Fruit fly (Drosophila melanogaster) whole organism, prepupa: ENCODE measurements around the gene CG13992.

Source experiments
- Blimp-1 ChIP-seq: fragments of 200-800 bp; sonication (Bioruptor generic); optimal IDR thresholded peaks from 3 replicates; lab custom pipeline; 2017; ENCODE audit warnings: missing biosample characterization, missing genetic modification characterization, mild to moderate bottlenecking, moderate library complexity, missing genetic modification reagents
- CG10631 ChIP-seq: fragments of 200-800 bp; sonication (Bioruptor generic); optimal IDR thresholded peaks from 2 replicates; lab custom pipeline; 2016; ENCODE audit warnings: missing biosample characterization, missing genetic modification characterization
- CG10669 ChIP-seq: fragments of 200-800 bp; sonication (Bioruptor generic); optimal IDR thresholded peaks from 3 replicates; lab custom pipeline; 2018; ENCODE audit warnings: missing biosample characterization, mild to moderate bottlenecking, missing genetic modification characterization, moderate library complexity
- CG11294 ChIP-seq: fragments of 200-800 bp; sonication (Bioruptor generic); IDR thresholded peaks from 2 replicates; pipeline ENCODE4 v1.3.6; 2022; ENCODE audit warnings: missing biosample characterization, missing genetic modification characterization
- CG11762 ChIP-seq: fragments of 200-800 bp; sonication (Bioruptor generic); optimal IDR thresholded peaks from 3 replicates; lab custom pipeline; 2016; ENCODE audit warnings: missing biosample characterization, missing genetic modification characterization; ENCODE audit not compliant: insufficient read depth
- CG15336 ChIP-seq: fragments of 200-800 bp; sonication (Bioruptor generic); IDR thresholded peaks from 2 replicates; pipeline ENCODE4 v1.3.6; 2022; ENCODE audit warnings: missing biosample characterization, missing genetic modification characterization
- CG1621 ChIP-seq: fragments of 200-800 bp; sonication (Bioruptor generic); optimal IDR thresholded peaks from 3 replicates; lab custom pipeline; 2018; ENCODE audit warnings: missing biosample characterization, mild to moderate bottlenecking, missing genetic modification characterization
- CG16779 ChIP-seq: fragments of 200-800 bp; sonication (Bioruptor generic); optimal IDR thresholded peaks from 3 replicates; lab custom pipeline; 2017; ENCODE audit warnings: missing biosample characterization, mild to moderate bottlenecking, missing genetic modification characterization
- CG3032 ChIP-seq: fragments of 200-800 bp; optimal IDR thresholded peaks from 2 replicates; lab custom pipeline; 2019; ENCODE audit warnings: missing biosample characterization, mild to moderate bottlenecking, missing genetic modification characterization, moderate library complexity
- CG32006 ChIP-seq: fragments of 200-800 bp; sonication (Bioruptor generic); optimal IDR thresholded peaks from 3 replicates; lab custom pipeline; 2017; ENCODE audit warnings: missing biosample characterization, mild to moderate bottlenecking, missing genetic modification characterization
- CG34406 ChIP-seq: fragments of 200-800 bp; sonication (Bioruptor generic); optimal IDR thresholded peaks from 3 replicates; lab custom pipeline; 2016; ENCODE audit warnings: missing biosample characterization, missing genetic modification characterization
- CG3919 ChIP-seq: fragments of 200-800 bp; sonication (Bioruptor generic); optimal IDR thresholded peaks from 3 replicates; lab custom pipeline; 2016; ENCODE audit warnings: missing biosample characterization, missing genetic modification characterization
- CG4318 ChIP-seq: fragments of 200-800 bp; sonication (Bioruptor generic); optimal IDR thresholded peaks from 3 replicates; lab custom pipeline; 2017; ENCODE audit warnings: missing biosample characterization, mild to moderate bottlenecking, missing genetic modification characterization
- CG6163 ChIP-seq: fragments of 200-800 bp; sonication (Bioruptor generic); IDR thresholded peaks from 3 replicates; pipeline ENCODE4 v1.3.6; 2022; ENCODE audit warnings: missing biosample characterization, missing genetic modification characterization
- CG6276 ChIP-seq: fragments of 200-800 bp; sonication (Bioruptor generic); optimal IDR thresholded peaks from 2 replicates; lab custom pipeline; 2017; ENCODE audit warnings: missing biosample characterization, mild to moderate bottlenecking, missing genetic modification characterization
- CG6792 ChIP-seq: fragments of 200-800 bp; sonication (Bioruptor generic); optimal IDR thresholded peaks from 3 replicates; lab custom pipeline; 2016; ENCODE audit warnings: missing biosample characterization, missing genetic modification characterization
- CG6808 ChIP-seq: fragments of 200-800 bp; sonication (Bioruptor generic); optimal IDR thresholded peaks from 3 replicates; lab custom pipeline; 2017; ENCODE audit warnings: missing biosample characterization, missing genetic modification characterization, mild to moderate bottlenecking, moderate library complexity, missing genetic modification reagents
- CG6854 ChIP-seq: fragments of 200-800 bp; sonication (Bioruptor generic); optimal IDR thresholded peaks from 2 replicates; lab custom pipeline; 2017; ENCODE audit warnings: missing biosample characterization, mild to moderate bottlenecking, missing genetic modification characterization
- CG7368 ChIP-seq: fragments of 200-800 bp; sonication (Bioruptor generic); optimal IDR thresholded peaks from 3 replicates; lab custom pipeline; 2016; ENCODE audit warnings: missing biosample characterization, missing genetic modification characterization
- CG8119 ChIP-seq: fragments of 200-800 bp; sonication (Bioruptor generic); IDR thresholded peaks from 3 replicates; pipeline ENCODE4 v1.3.6; 2022; ENCODE audit warnings: missing biosample characterization, missing genetic modification characterization
- CG8319 ChIP-seq: fragments of 200-800 bp; sonication (Bioruptor generic); optimal IDR thresholded peaks from 3 replicates; lab custom pipeline; 2016; ENCODE audit warnings: missing biosample characterization, missing genetic modification characterization
- CG8632 ChIP-seq: fragments of 200-800 bp; sonication (Bioruptor generic); optimal IDR thresholded peaks from 3 replicates; lab custom pipeline; 2016; ENCODE audit warnings: missing biosample characterization, missing genetic modification characterization
- CG9139 ChIP-seq: fragments of 200-800 bp; sonication (Bioruptor generic); optimal IDR thresholded peaks from 3 replicates; lab custom pipeline; 2017; ENCODE audit warnings: missing biosample characterization, mild to moderate bottlenecking, missing genetic modification characterization
- Eip75B ChIP-seq: fragments of 200-800 bp; sonication (Bioruptor generic); optimal IDR thresholded peaks from 3 replicates; lab custom pipeline; 2016; ENCODE audit warnings: missing biosample characterization, missing genetic modification characterization
- Eip78C ChIP-seq: fragments of 200-800 bp; sonication (Bioruptor generic); peaks from one replicate; lab custom pipeline; 2016; ENCODE audit warnings: missing biosample characterization, missing genetic modification characterization
- Eip93F ChIP-seq: fragments of 200-800 bp; sonication (Bioruptor generic); optimal IDR thresholded peaks from 2 replicates; lab custom pipeline; 2016; ENCODE audit warnings: missing biosample characterization, mild to moderate bottlenecking, missing genetic modification characterization
- Ets21C ChIP-seq: fragments of 200-800 bp; sonication (Bioruptor generic); optimal IDR thresholded peaks from 3 replicates; lab custom pipeline; 2016; ENCODE audit warnings: missing biosample characterization, missing genetic modification characterization
- Ets96B ChIP-seq: fragments of 200-800 bp; optimal IDR thresholded peaks from 2 replicates; lab custom pipeline; 2019; ENCODE audit warnings: missing biosample characterization, mild to moderate bottlenecking, missing genetic modification characterization, moderate library complexity
- Gug ChIP-seq: fragments of 200-800 bp; sonication (Bioruptor generic); IDR thresholded peaks from 2 replicates; pipeline ENCODE4 v1.3.6; 2022; ENCODE audit warnings: missing biosample characterization, missing genetic modification characterization
- Hr38 ChIP-seq: sonication (Bioruptor generic); optimal IDR thresholded peaks from 2 replicates; lab custom pipeline; 2016; ENCODE audit warnings: missing biosample characterization, missing genetic modification characterization
- Hr39 ChIP-seq: fragments of 200-800 bp; sonication (Bioruptor generic); optimal IDR thresholded peaks from 2 replicates; lab custom pipeline; 2016; ENCODE audit warnings: missing biosample characterization, missing genetic modification characterization
- Hr4 ChIP-seq: fragments of 200-800 bp; sonication (Bioruptor generic); optimal IDR thresholded peaks from 3 replicates; lab custom pipeline; 2016; ENCODE audit warnings: missing biosample characterization, missing genetic modification characterization
- Lpt ChIP-seq: fragments of 200-800 bp; sonication (Bioruptor generic); optimal IDR thresholded peaks from 3 replicates; lab custom pipeline; 2016; ENCODE audit warnings: missing biosample characterization, missing genetic modification characterization
- Met ChIP-seq: fragments of 200-800 bp; sonication (Bioruptor generic); optimal IDR thresholded peaks from 3 replicates; lab custom pipeline; 2016; ENCODE audit warnings: missing biosample characterization, missing genetic modification characterization
- OdsH ChIP-seq: fragments of 200-800 bp; sonication (Bioruptor generic); optimal IDR thresholded peaks from 3 replicates; lab custom pipeline; 2016; ENCODE audit warnings: missing biosample characterization, missing genetic modification characterization
- Smox ChIP-seq: fragments of 200-800 bp; sonication (Bioruptor generic); optimal IDR thresholded peaks from 3 replicates; lab custom pipeline; 2016; ENCODE audit warnings: missing biosample characterization, missing genetic modification characterization
- Sox102F ChIP-seq: fragments of 200-800 bp; sonication (Bioruptor generic); optimal IDR thresholded peaks from 2 replicates; lab custom pipeline; 2016; ENCODE audit warnings: missing biosample characterization, mild to moderate bottlenecking, missing genetic modification characterization
- Sox14 ChIP-seq: fragments of 200-800 bp; sonication (Bioruptor generic); optimal IDR thresholded peaks from 3 replicates; lab custom pipeline; 2016; ENCODE audit warnings: missing biosample characterization, missing genetic modification characterization
- Sox15 ChIP-seq: fragments of 200-800 bp; sonication (Bioruptor generic); optimal IDR thresholded peaks from 3 replicates; lab custom pipeline; 2016; ENCODE audit warnings: missing biosample characterization, missing genetic modification characterization
- acj6 ChIP-seq: fragments of 200-800 bp; sonication (Bioruptor generic); optimal IDR thresholded peaks from 3 replicates; lab custom pipeline; 2016; ENCODE audit warnings: missing biosample characterization, missing genetic modification characterization
- cyc ChIP-seq: fragments of 200-800 bp; sonication (Bioruptor generic); optimal IDR thresholded peaks from 3 replicates; lab custom pipeline; 2016; ENCODE audit warnings: missing biosample characterization, missing genetic modification characterization
- eg ChIP-seq: fragments of 200-800 bp; sonication (Bioruptor generic); IDR thresholded peaks from 3 replicates; pipeline ENCODE4 v1.3.6; 2022; ENCODE audit warnings: missing biosample characterization, missing genetic modification characterization
- esn ChIP-seq: fragments of 200-800 bp; sonication (Bioruptor generic); optimal IDR thresholded peaks from 2 replicates; lab custom pipeline; 2016; ENCODE audit warnings: missing biosample characterization, mild to moderate bottlenecking, missing genetic modification characterization, moderate library complexity
- fd59A ChIP-seq: fragments of 200-800 bp; sonication (Bioruptor generic); optimal IDR thresholded peaks from 2 replicates; lab custom pipeline; 2017; ENCODE audit warnings: missing biosample characterization, mild to moderate bottlenecking, missing genetic modification characterization, missing genetic modification reagents
- fd85E ChIP-seq: fragments of 200-800 bp; sonication (Bioruptor generic); optimal IDR thresholded peaks from 3 replicates; lab custom pipeline; 2016; ENCODE audit warnings: missing biosample characterization, missing genetic modification characterization
- fkh ChIP-seq: fragments of 200-800 bp; sonication (Bioruptor generic); optimal IDR thresholded peaks from 3 replicates; lab custom pipeline; 2017; ENCODE audit warnings: missing biosample characterization, mild to moderate bottlenecking, missing genetic modification characterization, moderate library complexity
- lz ChIP-seq: fragments of 200-800 bp; sonication (Bioruptor generic); optimal IDR thresholded peaks from 3 replicates; lab custom pipeline; 2016; ENCODE audit warnings: missing biosample characterization, missing genetic modification characterization
- salr ChIP-seq, 2 experiments: fragments of 200-800 bp; sonication (Bioruptor generic); optimal IDR thresholded peaks; 3 replicates each; lab custom pipeline; 2016 to 2018; ENCODE audit warnings: missing biosample characterization in 2 of 2, missing genetic modification characterization in 2 of 2, mild to moderate bottlenecking in 1 of 2
- ss ChIP-seq, 2 experiments: fragments of 200-800 bp; sonication (Bioruptor generic); optimal IDR thresholded peaks; 2 replicates in 1 of 2; 3 replicates in 1 of 2; lab custom pipeline; 2017 to 2018; ENCODE audit warnings: mild to moderate bottlenecking in 2 of 2, missing biosample characterization in 2 of 2, missing genetic modification characterization in 2 of 2, moderate library complexity in 1 of 2
- svp ChIP-seq: fragments of 200-800 bp; sonication (Bioruptor generic); peaks from one replicate; lab custom pipeline; 2016; ENCODE audit warnings: missing biosample characterization, missing genetic modification characterization
- topi ChIP-seq: fragments of 200-800 bp; sonication (Bioruptor generic); optimal IDR thresholded peaks from 3 replicates; lab custom pipeline; 2016; ENCODE audit warnings: missing biosample characterization, missing genetic modification characterization
- vri ChIP-seq: fragments of 200-800 bp; sonication (Bioruptor generic); optimal IDR thresholded peaks from 3 replicates; lab custom pipeline; 2016; ENCODE audit warnings: missing biosample characterization, mild to moderate bottlenecking, missing genetic modification characterization

The CG13992 gene

dm6 chr2L:5982334-5982987 is 14.9 kb upstream of the CG13992 start:
- TF ChIP-seq CG1621 (tag; lab: Kevin White, UChicago) (peak; percentile 88), fkh (GFP tag; lab: Kevin White, UChicago) (peak; percentile 72), Hr4 (GFP tag; lab: Kevin White, UChicago) (peak; percentile 14), CG7368 (peak; percentile 23), vri (peak; percentile 92), CG9139 (GFP tag; lab: Kevin White, UChicago) (peak; percentile 28), lz (peak; percentile 45), CG6276 (no peak), CG34406 (GFP tag; lab: Kevin White, UChicago) (no peak), Sox102F (GFP tag; lab: Kevin White, UChicago) (no peak), Gug (GFP tag; lab: Robert Waterston, UW) (no peak), CG8119 (GFP tag; lab: Robert Waterston, UW) (no peak), CG16779 (peak; percentile 24), CG6854 (peak; percentile 50), CG6163 (GFP tag; lab: Robert Waterston, UW) (no peak), Lpt (peak; percentile 2), cyc (peak; percentile 34), Ets96B (peak; percentile 29), ss (GFP tag; optimal IDR thresholded peaks at IDR 0.05; lab: Kevin White, UChicago) (peak; percentile 14 to 57), OdsH (GFP tag; lab: Kevin White, UChicago) (peak; percentile 23), Met (GFP tag; lab: Kevin White, UChicago) (peak; percentile 22), Eip78C (GFP tag; lab: Kevin White, UChicago) (peak; percentile 86), Blimp-1 (GFP tag; lab: Kevin White, UChicago) (no peak), fd85E (no peak), acj6 (no peak), Hr39 (GFP tag; lab: Kevin White, UChicago) (peak; percentile 21), esn (GFP tag; lab: Kevin White, UChicago) (peak; percentile 27), CG3032 (no peak), Sox14 (peak; percentile 51), Smox (GFP tag; lab: Kevin White, UChicago) (peak; percentile 22), Hr38 (GFP tag; lab: Kevin White, UChicago) (no peak), CG8632 (GFP tag; lab: Kevin White, UChicago) (no peak), CG8319 (GFP tag; lab: Kevin White, UChicago) (no peak), eg (GFP tag; lab: Robert Waterston, UW) (no peak), CG6808 (GFP tag; lab: Kevin White, UChicago) (peak; percentile 28), salr (GFP tag; optimal IDR thresholded peaks at IDR 0.05; lab: Kevin White, UChicago) (peak in 1 of 2 experiments; percentile 16), CG32006 (GFP tag; lab: Kevin White, UChicago) (peak; percentile 16), CG3919 (peak; percentile 57), Eip93F (GFP tag; lab: Kevin White, UChicago) (no peak), topi (GFP tag; lab: Kevin White, UChicago) (peak; percentile 35), fd59A (peak; percentile 33), CG10631 (GFP tag; lab: Kevin White, UChicago) (no peak), CG11762 (no peak), svp (peak; percentile 92), CG10669 (peak; percentile 4), Sox15 (GFP tag; lab: Kevin White, UChicago) (no peak), CG4318 (GFP tag; lab: Kevin White, UChicago) (no peak), Eip75B (GFP tag; lab: Kevin White, UChicago) (peak; percentile 48), Ets21C (GFP tag; lab: Kevin White, UChicago) (no peak), CG15336 (GFP tag; lab: Robert Waterston, UW) (no peak), CG6792 (peak; percentile 2), CG11294 (GFP tag; lab: Robert Waterston, UW) (no peak)
